Comparison of ENCODE assay signal across 2 worm cellular contexts in genomic region chrIV:15677629-15678028, ce11.
TF ChIP-seq lines count a peak whose summit lies in the region.

No protein-coding gene starts in this region.

TF ChIP-seq in whole organism, L4 larva, 104 proteins besides CTCF, POLR2A, EP300 and RAD21:
- TF ChIP-seq snpc-1.2 (GFP tag; IDR thresholded peaks at IDR 0.05; lab: Robert Waterston, UW) = peak; percentile 81

TF ChIP-seq in whole organism, young adult, 124 proteins besides CTCF, POLR2A, EP300 and RAD21:
- TF ChIP-seq attf-6 (GFP tag; IDR thresholded peaks at IDR 0.05; lab: Robert Waterston, UW) = peak; percentile 85
